Fruit fly (Drosophila melanogaster): ENCODE data around the gene Aladin.

DNA sequence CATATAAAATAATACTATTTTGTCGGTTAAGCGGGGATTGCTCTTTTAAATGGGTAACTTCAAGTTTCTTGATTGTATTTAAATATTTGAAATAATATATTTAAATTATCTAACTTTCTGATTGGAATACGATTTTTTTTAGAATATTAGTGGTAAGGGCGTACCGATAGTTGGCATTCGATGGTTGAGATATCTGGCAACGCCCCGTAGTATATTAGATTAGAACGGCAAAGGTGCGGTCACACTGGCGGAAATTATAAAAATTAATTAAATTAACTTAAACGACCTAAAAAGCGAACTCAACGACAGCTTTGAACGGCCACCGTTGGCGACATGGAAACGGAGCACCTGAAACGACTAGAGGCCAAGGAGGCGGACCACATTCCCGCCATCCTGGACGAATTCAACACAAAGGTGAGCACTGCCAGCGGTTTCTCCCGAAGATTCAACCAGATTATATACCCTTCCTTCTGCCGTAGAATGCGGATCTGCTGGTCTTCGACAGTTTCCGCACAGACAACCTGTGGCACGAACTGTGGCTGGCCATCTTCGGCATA lies 17.2 kb upstream of the Aladin start, which contains the start of gene ric8a:
- TF ChIP-seq Sox102F (GFP tag; optimal IDR thresholded peaks at IDR 0.05) (no peak), CG6163 (GFP tag; IDR thresholded peaks at IDR 0.05) (no peak), Hr4 (GFP tag; optimal IDR thresholded peaks at IDR 0.05) (no peak), salr (GFP tag; optimal IDR thresholded peaks at IDR 0.05) (no peak), CG8319 (GFP tag; optimal IDR thresholded peaks at IDR 0.05) (no peak), Hr39 (GFP tag; optimal IDR thresholded peaks at IDR 0.05) (no peak), CG11294 (GFP tag; IDR thresholded peaks at IDR 0.05) (no peak), fd85E (GFP tag; optimal IDR thresholded peaks at IDR 0.05) (no peak), cyc (GFP tag; optimal IDR thresholded peaks at IDR 0.05) (no peak), CG6854 (GFP tag; optimal IDR thresholded peaks at IDR 0.05) (no peak), CG7368 (GFP tag; optimal IDR thresholded peaks at IDR 0.05) (no peak)

Data from whole organism, prepupa.